Worm (Caenorhabditis elegans): ENCODE results near the gene glf-1.

DNA sequence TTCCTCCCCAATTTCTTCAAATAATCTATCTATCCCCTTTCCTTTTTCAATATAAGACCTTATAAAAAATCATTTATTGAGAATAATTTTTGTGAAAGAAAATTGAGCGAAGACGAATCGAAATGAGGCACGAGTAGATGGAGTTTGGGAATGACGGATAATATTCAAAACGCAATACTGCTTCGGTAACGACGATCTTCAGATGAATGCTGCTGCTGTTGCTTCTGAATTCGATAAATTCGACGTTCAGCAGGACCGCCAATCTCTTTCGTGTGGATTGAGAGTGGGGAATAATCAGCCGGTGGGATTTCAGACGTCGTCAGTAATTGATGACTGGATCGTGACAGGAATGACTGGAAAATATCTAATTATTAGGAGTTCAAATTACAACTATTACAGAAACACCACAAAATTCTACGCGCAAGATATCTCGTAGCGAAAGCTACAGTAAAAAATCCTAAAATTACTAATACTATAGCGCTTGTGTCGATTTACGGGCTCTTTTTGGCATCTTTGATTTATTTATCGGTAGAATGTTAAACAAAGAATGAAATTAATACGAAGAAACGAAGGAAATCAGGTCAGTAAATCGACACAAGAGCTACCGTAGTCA, 34.8 kb upstream of the glf-1 start:
- no peak for TF ChIP-seq arid-1 (GFP tag; conservative IDR thresholded peaks at IDR 0.05)
- TF ChIP-seq unc-39 (tag; optimal IDR thresholded peaks at IDR 0.05) = no peak

Measured in whole organism, L4 larva.